Fruit fly (Drosophila melanogaster) whole organism, prepupa: ENCODE results near the gene tara.
A peak's percentile ranks its signal among the peaks of the same experiment; 100 is the strongest.

Experiments used
- Blimp-1 ChIP-seq: fragments of 200-800 bp; sonication (Bioruptor generic); optimal IDR thresholded peaks from 3 replicates; lab custom pipeline; 2017; ENCODE audit warnings: missing biosample characterization, missing genetic modification characterization, mild to moderate bottlenecking, moderate library complexity, missing genetic modification reagents
- CG10669 ChIP-seq: fragments of 200-800 bp; sonication (Bioruptor generic); optimal IDR thresholded peaks from 3 replicates; lab custom pipeline; 2018; ENCODE audit warnings: missing biosample characterization, mild to moderate bottlenecking, missing genetic modification characterization, moderate library complexity
- CG11294 ChIP-seq: fragments of 200-800 bp; sonication (Bioruptor generic); IDR thresholded peaks from 2 replicates; pipeline ENCODE4 v1.3.6; 2022; ENCODE audit warnings: missing biosample characterization, missing genetic modification characterization
- CG11762 ChIP-seq: fragments of 200-800 bp; sonication (Bioruptor generic); optimal IDR thresholded peaks from 3 replicates; lab custom pipeline; 2016; ENCODE audit warnings: missing biosample characterization, missing genetic modification characterization; ENCODE audit not compliant: insufficient read depth
- CG11902 ChIP-seq: fragments of 200-800 bp; sonication (Bioruptor generic); optimal IDR thresholded peaks from 3 replicates; lab custom pipeline; 2016; ENCODE audit warnings: missing biosample characterization, missing genetic modification characterization
- CG15336 ChIP-seq: fragments of 200-800 bp; sonication (Bioruptor generic); IDR thresholded peaks from 2 replicates; pipeline ENCODE4 v1.3.6; 2022; ENCODE audit warnings: missing biosample characterization, missing genetic modification characterization
- CG1621 ChIP-seq: fragments of 200-800 bp; sonication (Bioruptor generic); optimal IDR thresholded peaks from 3 replicates; lab custom pipeline; 2018; ENCODE audit warnings: missing biosample characterization, mild to moderate bottlenecking, missing genetic modification characterization
- CG16779 ChIP-seq: fragments of 200-800 bp; sonication (Bioruptor generic); optimal IDR thresholded peaks from 3 replicates; lab custom pipeline; 2017; ENCODE audit warnings: missing biosample characterization, mild to moderate bottlenecking, missing genetic modification characterization
- CG3032 ChIP-seq: fragments of 200-800 bp; optimal IDR thresholded peaks from 2 replicates; lab custom pipeline; 2019; ENCODE audit warnings: missing biosample characterization, mild to moderate bottlenecking, missing genetic modification characterization, moderate library complexity
- CG31627 ChIP-seq: fragments of 200-800 bp; sonication (Bioruptor generic); optimal IDR thresholded peaks from 3 replicates; lab custom pipeline; 2016; ENCODE audit warnings: missing biosample characterization, missing genetic modification characterization
- CG34406 ChIP-seq: fragments of 200-800 bp; sonication (Bioruptor generic); optimal IDR thresholded peaks from 3 replicates; lab custom pipeline; 2016; ENCODE audit warnings: missing biosample characterization, missing genetic modification characterization
- CG6276 ChIP-seq: fragments of 200-800 bp; sonication (Bioruptor generic); optimal IDR thresholded peaks from 2 replicates; lab custom pipeline; 2017; ENCODE audit warnings: missing biosample characterization, mild to moderate bottlenecking, missing genetic modification characterization
- CG6792 ChIP-seq: fragments of 200-800 bp; sonication (Bioruptor generic); optimal IDR thresholded peaks from 3 replicates; lab custom pipeline; 2016; ENCODE audit warnings: missing biosample characterization, missing genetic modification characterization
- CG6808 ChIP-seq: fragments of 200-800 bp; sonication (Bioruptor generic); optimal IDR thresholded peaks from 3 replicates; lab custom pipeline; 2017; ENCODE audit warnings: missing biosample characterization, missing genetic modification characterization, mild to moderate bottlenecking, moderate library complexity, missing genetic modification reagents
- CG6854 ChIP-seq: fragments of 200-800 bp; sonication (Bioruptor generic); optimal IDR thresholded peaks from 2 replicates; lab custom pipeline; 2017; ENCODE audit warnings: missing biosample characterization, mild to moderate bottlenecking, missing genetic modification characterization
- CG7368 ChIP-seq: fragments of 200-800 bp; sonication (Bioruptor generic); optimal IDR thresholded peaks from 3 replicates; lab custom pipeline; 2016; ENCODE audit warnings: missing biosample characterization, missing genetic modification characterization
- CG8119 ChIP-seq: fragments of 200-800 bp; sonication (Bioruptor generic); IDR thresholded peaks from 3 replicates; pipeline ENCODE4 v1.3.6; 2022; ENCODE audit warnings: missing biosample characterization, missing genetic modification characterization
- CG8319 ChIP-seq: fragments of 200-800 bp; sonication (Bioruptor generic); optimal IDR thresholded peaks from 3 replicates; lab custom pipeline; 2016; ENCODE audit warnings: missing biosample characterization, missing genetic modification characterization
- CG9139 ChIP-seq: fragments of 200-800 bp; sonication (Bioruptor generic); optimal IDR thresholded peaks from 3 replicates; lab custom pipeline; 2017; ENCODE audit warnings: missing biosample characterization, mild to moderate bottlenecking, missing genetic modification characterization
- Eip75B ChIP-seq: fragments of 200-800 bp; sonication (Bioruptor generic); optimal IDR thresholded peaks from 3 replicates; lab custom pipeline; 2016; ENCODE audit warnings: missing biosample characterization, missing genetic modification characterization
- Eip78C ChIP-seq: fragments of 200-800 bp; sonication (Bioruptor generic); peaks from one replicate; lab custom pipeline; 2016; ENCODE audit warnings: missing biosample characterization, missing genetic modification characterization
- Ets21C ChIP-seq: fragments of 200-800 bp; sonication (Bioruptor generic); optimal IDR thresholded peaks from 3 replicates; lab custom pipeline; 2016; ENCODE audit warnings: missing biosample characterization, missing genetic modification characterization
- Ets96B ChIP-seq: fragments of 200-800 bp; optimal IDR thresholded peaks from 2 replicates; lab custom pipeline; 2019; ENCODE audit warnings: missing biosample characterization, mild to moderate bottlenecking, missing genetic modification characterization, moderate library complexity
- Hr38 ChIP-seq: sonication (Bioruptor generic); optimal IDR thresholded peaks from 2 replicates; lab custom pipeline; 2016; ENCODE audit warnings: missing biosample characterization, missing genetic modification characterization
- Hr39 ChIP-seq: fragments of 200-800 bp; sonication (Bioruptor generic); optimal IDR thresholded peaks from 2 replicates; lab custom pipeline; 2016; ENCODE audit warnings: missing biosample characterization, missing genetic modification characterization
- Lpt ChIP-seq: fragments of 200-800 bp; sonication (Bioruptor generic); optimal IDR thresholded peaks from 3 replicates; lab custom pipeline; 2016; ENCODE audit warnings: missing biosample characterization, missing genetic modification characterization
- OdsH ChIP-seq: fragments of 200-800 bp; sonication (Bioruptor generic); optimal IDR thresholded peaks from 3 replicates; lab custom pipeline; 2016; ENCODE audit warnings: missing biosample characterization, missing genetic modification characterization
- Smox ChIP-seq: fragments of 200-800 bp; sonication (Bioruptor generic); optimal IDR thresholded peaks from 3 replicates; lab custom pipeline; 2016; ENCODE audit warnings: missing biosample characterization, missing genetic modification characterization
- Sox14 ChIP-seq: fragments of 200-800 bp; sonication (Bioruptor generic); optimal IDR thresholded peaks from 3 replicates; lab custom pipeline; 2016; ENCODE audit warnings: missing biosample characterization, missing genetic modification characterization
- Sox15 ChIP-seq: fragments of 200-800 bp; sonication (Bioruptor generic); optimal IDR thresholded peaks from 3 replicates; lab custom pipeline; 2016; ENCODE audit warnings: missing biosample characterization, missing genetic modification characterization
- achi ChIP-seq: fragments of 200-800 bp; sonication (Bioruptor generic); optimal IDR thresholded peaks from 3 replicates; lab custom pipeline; 2016; ENCODE audit warnings: missing biosample characterization, missing genetic modification characterization
- acj6 ChIP-seq: fragments of 200-800 bp; sonication (Bioruptor generic); optimal IDR thresholded peaks from 3 replicates; lab custom pipeline; 2016; ENCODE audit warnings: missing biosample characterization, missing genetic modification characterization
- cyc ChIP-seq: fragments of 200-800 bp; sonication (Bioruptor generic); optimal IDR thresholded peaks from 3 replicates; lab custom pipeline; 2016; ENCODE audit warnings: missing biosample characterization, missing genetic modification characterization
- dac ChIP-seq: fragments of 200-800 bp; sonication (Bioruptor generic); optimal IDR thresholded peaks from 2 replicates; lab custom pipeline; 2017; ENCODE audit warnings: missing biosample characterization, mild to moderate bottlenecking, missing genetic modification characterization
- eg ChIP-seq: fragments of 200-800 bp; sonication (Bioruptor generic); IDR thresholded peaks from 3 replicates; pipeline ENCODE4 v1.3.6; 2022; ENCODE audit warnings: missing biosample characterization, missing genetic modification characterization
- esn ChIP-seq: fragments of 200-800 bp; sonication (Bioruptor generic); optimal IDR thresholded peaks from 2 replicates; lab custom pipeline; 2016; ENCODE audit warnings: missing biosample characterization, mild to moderate bottlenecking, missing genetic modification characterization, moderate library complexity
- fd59A ChIP-seq: fragments of 200-800 bp; sonication (Bioruptor generic); optimal IDR thresholded peaks from 2 replicates; lab custom pipeline; 2017; ENCODE audit warnings: missing biosample characterization, mild to moderate bottlenecking, missing genetic modification characterization, missing genetic modification reagents
- fd85E ChIP-seq: fragments of 200-800 bp; sonication (Bioruptor generic); optimal IDR thresholded peaks from 3 replicates; lab custom pipeline; 2016; ENCODE audit warnings: missing biosample characterization, missing genetic modification characterization
- fkh ChIP-seq: fragments of 200-800 bp; sonication (Bioruptor generic); optimal IDR thresholded peaks from 3 replicates; lab custom pipeline; 2017; ENCODE audit warnings: missing biosample characterization, mild to moderate bottlenecking, missing genetic modification characterization, moderate library complexity
- net ChIP-seq: fragments of 200-800 bp; sonication (Bioruptor generic); optimal IDR thresholded peaks from 3 replicates; lab custom pipeline; 2016; ENCODE audit warnings: missing biosample characterization, missing genetic modification characterization
- pdm3 ChIP-seq: fragments of 200-800 bp; sonication (Bioruptor generic); optimal IDR thresholded peaks from 3 replicates; lab custom pipeline; 2016; ENCODE audit warnings: missing biosample characterization, missing genetic modification characterization
- salr ChIP-seq, 2 experiments: fragments of 200-800 bp; sonication (Bioruptor generic); optimal IDR thresholded peaks; 3 replicates each; lab custom pipeline; 2016 to 2018; ENCODE audit warnings: missing biosample characterization in 2 of 2, missing genetic modification characterization in 2 of 2, mild to moderate bottlenecking in 1 of 2
- ss ChIP-seq, 2 experiments: fragments of 200-800 bp; sonication (Bioruptor generic); optimal IDR thresholded peaks; 2 replicates in 1 of 2; 3 replicates in 1 of 2; lab custom pipeline; 2017 to 2018; ENCODE audit warnings: mild to moderate bottlenecking in 2 of 2, missing biosample characterization in 2 of 2, missing genetic modification characterization in 2 of 2, moderate library complexity in 1 of 2
- svp ChIP-seq: fragments of 200-800 bp; sonication (Bioruptor generic); peaks from one replicate; lab custom pipeline; 2016; ENCODE audit warnings: missing biosample characterization, missing genetic modification characterization
- topi ChIP-seq: fragments of 200-800 bp; sonication (Bioruptor generic); optimal IDR thresholded peaks from 3 replicates; lab custom pipeline; 2016; ENCODE audit warnings: missing biosample characterization, missing genetic modification characterization
- vri ChIP-seq: fragments of 200-800 bp; sonication (Bioruptor generic); optimal IDR thresholded peaks from 3 replicates; lab custom pipeline; 2016; ENCODE audit warnings: missing biosample characterization, mild to moderate bottlenecking, missing genetic modification characterization

Gene tara

dm6 chr3R:16279382-16279932 lies 54.0 kb downstream of the tara start:
- TF ChIP-seq OdsH (GFP tag; lab: Kevin White, UChicago): no peak
- TF ChIP-seq CG7368 (GFP tag; lab: Kevin White, UChicago): no peak
- TF ChIP-seq eg: 0 out of 3 replicates have a peak, but pooled peaks have one; percentile 25
- peak; percentile 88 for TF ChIP-seq svp (GFP tag; lab: Kevin White, UChicago)
- no peak for TF ChIP-seq Smox
- TF ChIP-seq Hr38: no peak
- no peak for TF ChIP-seq CG1621 (tag; lab: Kevin White, UChicago)
- TF ChIP-seq Eip78C (GFP tag; lab: Kevin White, UChicago): peak; percentile 44
- TF ChIP-seq achi (GFP tag; lab: Kevin White, UChicago): no peak
- no peak for TF ChIP-seq Lpt (GFP tag; lab: Kevin White, UChicago)

dm6 chr3R:16280003-16280998 lies 54.9 kb downstream of the tara start:
- peak; percentile 100 for TF ChIP-seq CG31627
- peak; percentile 98 for TF ChIP-seq CG6808 (GFP tag; lab: Kevin White, UChicago)
- peak; percentile 100 for TF ChIP-seq Ets96B (tag; lab: Kevin White, UChicago)
- TF ChIP-seq CG15336 (GFP tag; lab: Robert Waterston, UW): peak; percentile 100
- peak; percentile 98 to 100 for TF ChIP-seq salr (GFP tag; optimal IDR thresholded peaks at IDR 0.05; lab: Kevin White, UChicago)
- peak; percentile 100 for TF ChIP-seq CG8119 (GFP tag; lab: Robert Waterston, UW)
- TF ChIP-seq CG11902: peak; percentile 99
- TF ChIP-seq acj6 (GFP tag; lab: Kevin White, UChicago): peak; percentile 100
- TF ChIP-seq CG3032: peak; percentile 99
- peak; percentile 99 for TF ChIP-seq cyc
- peak; percentile 97 for TF ChIP-seq Blimp-1 (GFP tag; lab: Kevin White, UChicago)
- TF ChIP-seq CG6854 (GFP tag; lab: Kevin White, UChicago): peak; percentile 98
- TF ChIP-seq svp (GFP tag; lab: Kevin White, UChicago): peak; percentile 100
- peak; percentile 99 for TF ChIP-seq CG10669
- TF ChIP-seq CG7368 (GFP tag; lab: Kevin White, UChicago): peak; percentile 99
- peak; percentile 100 for TF ChIP-seq CG6792 (GFP tag; lab: Kevin White, UChicago)
- TF ChIP-seq topi (GFP tag; lab: Kevin White, UChicago): peak; percentile 100
- TF ChIP-seq Ets21C (GFP tag; lab: Kevin White, UChicago): peak; percentile 99
- TF ChIP-seq CG9139 (GFP tag; lab: Kevin White, UChicago): peak; percentile 99
- TF ChIP-seq Sox14 (GFP tag; lab: Kevin White, UChicago): peak; percentile 100
- TF ChIP-seq CG11762: peak; percentile 99
- peak; percentile 97 for TF ChIP-seq fd85E (GFP tag; lab: Kevin White, UChicago)
- peak; percentile 100 for TF ChIP-seq Smox
- peak; percentile 100 for TF ChIP-seq OdsH (GFP tag; lab: Kevin White, UChicago)
- peak; percentile 87 for TF ChIP-seq fkh (GFP tag; lab: Kevin White, UChicago)
- peak; percentile 99 for TF ChIP-seq achi (GFP tag; lab: Kevin White, UChicago)
- TF ChIP-seq CG34406 (GFP tag; lab: Kevin White, UChicago): peak; percentile 100
- TF ChIP-seq Eip78C (GFP tag; lab: Kevin White, UChicago): peak; percentile 100
- peak; percentile 99 for TF ChIP-seq vri (GFP tag; lab: Kevin White, UChicago)
- peak; percentile 100 for TF ChIP-seq pdm3 (GFP tag; lab: Kevin White, UChicago)
- TF ChIP-seq ss (GFP tag; optimal IDR thresholded peaks at IDR 0.05; lab: Kevin White, UChicago): peak; percentile 99
- peak; percentile 99 for TF ChIP-seq CG16779 (tag; lab: Kevin White, UChicago)
- peak; percentile 99 for TF ChIP-seq fd59A (GFP tag; lab: Kevin White, UChicago)
- peak; percentile 92 for TF ChIP-seq dac (GFP tag; lab: Kevin White, UChicago)
- peak; percentile 99 for TF ChIP-seq CG11294 (GFP tag; lab: Robert Waterston, UW)
- peak; percentile 99 for TF ChIP-seq Sox15
- TF ChIP-seq Hr39 (GFP tag; lab: Kevin White, UChicago): peak; percentile 100
- peak; percentile 100 for TF ChIP-seq esn
- TF ChIP-seq CG1621 (tag; lab: Kevin White, UChicago): peak; percentile 98
- TF ChIP-seq Eip75B (GFP tag; lab: Kevin White, UChicago): peak; percentile 100
- peak; percentile 100 for TF ChIP-seq net
- TF ChIP-seq CG8319 (GFP tag; lab: Kevin White, UChicago): peak; percentile 99
- peak; percentile 99 for TF ChIP-seq CG6276
